Fruit fly (Drosophila melanogaster) whole organism, embryonic: Measurements from ENCODE around the gene Sfp33A4.

Source experiments
- Bgb ChIP-seq: fragments of 200-800 bp; sonication (Bioruptor generic); IDR thresholded peaks from 2 replicates; pipeline ENCODE4 v1.3.6; 2022; ENCODE audit warnings: missing biosample characterization, missing genetic modification characterization; ENCODE audit not compliant: partially characterized antibody
- CG1024 ChIP-seq: fragments of 200-800 bp; sonication (Bioruptor generic); IDR thresholded peaks from 2 replicates; pipeline ENCODE4 v1.3.6; 2022; ENCODE audit warnings: missing biosample characterization, missing genetic modification characterization
- CG16779 ChIP-seq: fragments of 200-800 bp; sonication (Bioruptor generic); IDR thresholded peaks from 2 replicates; pipeline ENCODE4 v1.3.6; 2022; ENCODE audit warnings: missing biosample characterization, missing genetic modification characterization
- CG16863 ChIP-seq: fragments of 200-800 bp; sonication (Bioruptor generic); optimal IDR thresholded peaks from 3 replicates; lab custom pipeline; 2016; ENCODE audit warnings: missing biosample characterization, missing genetic modification characterization
- CG3163 ChIP-seq: fragments of 200-800 bp; sonication (Bioruptor generic); optimal IDR thresholded peaks from 3 replicates; lab custom pipeline; 2016; ENCODE audit warnings: missing biosample characterization, missing genetic modification characterization
- CG32772 ChIP-seq: fragments of 200-800 bp; sonication (Bioruptor generic); IDR thresholded peaks from 2 replicates; pipeline ENCODE4 v1.3.6; 2022; ENCODE audit warnings: missing biosample characterization, missing genetic modification characterization
- CG6175 ChIP-seq: fragments of 200-800 bp; sonication (Bioruptor generic); IDR thresholded peaks from 3 replicates; pipeline ENCODE4 v1.3.6; 2022; ENCODE audit warnings: missing biosample characterization, missing genetic modification characterization
- CG7745 ChIP-seq: fragments of 200-800 bp; sonication (Bioruptor generic); optimal IDR thresholded peaks from 2 replicates; lab custom pipeline; 2018; ENCODE audit warnings: missing biosample characterization, mild to moderate bottlenecking, missing genetic modification characterization, moderate library complexity
- CTCF ChIP-seq: fragments of 200-800 bp; sonication (Bioruptor generic); optimal IDR thresholded peaks from 2 replicates; lab custom pipeline; 2017; ENCODE audit warnings: missing biosample characterization, mild to moderate bottlenecking, missing genetic modification characterization, moderate library complexity
- Dp ChIP-seq: fragments of 200-800 bp; sonication (Bioruptor generic); optimal IDR thresholded peaks from 2 replicates; lab custom pipeline; 2018; ENCODE audit warnings: missing biosample characterization, mild to moderate bottlenecking, missing genetic modification characterization, moderate library complexity
- Hey ChIP-seq: fragments of 200-800 bp; sonication (Bioruptor generic); optimal IDR thresholded peaks from 3 replicates; lab custom pipeline; 2018; ENCODE audit warnings: missing biosample characterization, mild to moderate bottlenecking, missing genetic modification characterization
- Lhr ChIP-seq: fragments of 200-800 bp; sonication (Bioruptor generic); optimal IDR thresholded peaks from 3 replicates; lab custom pipeline; 2017; ENCODE audit warnings: mild to moderate bottlenecking, missing biosample characterization, missing genetic modification reagents, missing genetic modification characterization
- Lim3 ChIP-seq: fragments of 200-800 bp; sonication (Bioruptor generic); IDR thresholded peaks from 2 replicates; pipeline ENCODE4 v1.3.6; 2022; ENCODE audit warnings: missing biosample characterization, missing genetic modification characterization
- Med ChIP-seq: fragments of 200-800 bp; sonication (Bioruptor generic); peaks from one replicate; lab custom pipeline; 2016; ENCODE audit warnings: missing biosample characterization, missing genetic modification characterization, mild to moderate bottlenecking, inconsistent platforms, moderate library complexity
- Mrtf ChIP-seq: fragments of 200-800 bp; sonication (Bioruptor generic); IDR thresholded peaks from 3 replicates; pipeline ENCODE4 v1.3.6; 2022; ENCODE audit warnings: missing biosample characterization, missing genetic modification characterization
- Opbp ChIP-seq: fragments of 200-800 bp; sonication (Bioruptor generic); IDR thresholded peaks from 3 replicates; pipeline ENCODE4 v1.3.6; 2022; ENCODE audit warnings: missing biosample characterization, missing genetic modification characterization; ENCODE audit not compliant: partially characterized antibody
- Spps ChIP-seq: fragments of 200-800 bp; sonication (Bioruptor generic); optimal IDR thresholded peaks from 2 replicates; lab custom pipeline; 2018; ENCODE audit warnings: missing biosample characterization, mild to moderate bottlenecking, missing genetic modification characterization
- Trl ChIP-seq, 3 experiments: fragments of >200 bp in 2 of 3; fragments of 200-800 bp in 1 of 3; sonication (Bioruptor generic) in 1 of 3; optimal IDR thresholded peaks; 2 replicates in 1 of 3; 3 replicates in 2 of 3; lab custom pipeline; 2016 to 2017; ENCODE audit warnings: missing biosample characterization in 1 of 3, missing genetic modification characterization in 1 of 3
- amos ChIP-seq: fragments of 200-800 bp; sonication (Bioruptor generic); IDR thresholded peaks from 2 replicates; pipeline ENCODE4 v1.3.6; 2022; ENCODE audit warnings: missing biosample characterization, missing genetic modification characterization; ENCODE audit not compliant: partially characterized antibody
- aop ChIP-seq: fragments of 200-800 bp; sonication (Bioruptor generic); IDR thresholded peaks from 2 replicates; pipeline ENCODE4 v1.3.6; 2022; ENCODE audit warnings: missing biosample characterization, missing genetic modification characterization
- chinmo ChIP-seq: fragments of 200-800 bp; sonication (Bioruptor generic); IDR thresholded peaks from 4 replicates; pipeline ENCODE4 v1.3.6; 2022; ENCODE audit warnings: missing biosample characterization, missing genetic modification characterization; ENCODE audit not compliant: partially characterized antibody
- corto ChIP-seq: fragments of 200-800 bp; sonication (Bioruptor generic); optimal IDR thresholded peaks from 2 replicates; lab custom pipeline; 2016; ENCODE audit warnings: missing biosample characterization, mild to moderate bottlenecking, missing genetic modification characterization, moderate library complexity
- dan ChIP-seq: fragments of 200-800 bp; sonication (Bioruptor generic); IDR thresholded peaks from 2 replicates; pipeline ENCODE4 v1.3.6; 2022; ENCODE audit warnings: missing biosample characterization, missing genetic modification characterization
- kah ChIP-seq: fragments of 200-800 bp; sonication (Bioruptor generic); optimal IDR thresholded peaks from 2 replicates; lab custom pipeline; 2018; ENCODE audit warnings: missing biosample characterization, mild to moderate bottlenecking, missing genetic modification characterization
- onecut ChIP-seq: fragments of 200-800 bp; sonication (Bioruptor generic); IDR thresholded peaks from 2 replicates; pipeline ENCODE4 v1.3.6; 2022; ENCODE audit warnings: missing biosample characterization, missing genetic modification characterization
- sc ChIP-seq, 3 experiments: fragments of >200 bp in 2 of 3; fragments of 200-800 bp in 1 of 3; sonication (Bioruptor generic) in 1 of 3; optimal IDR thresholded peaks; 2 replicates in 2 of 3; 3 replicates in 1 of 3; lab custom pipeline; 2017; ENCODE audit warnings: mild to moderate bottlenecking in 1 of 3, missing biosample characterization in 1 of 3, missing genetic modification characterization in 1 of 3, missing genetic modification reagents in 1 of 3
- scrt ChIP-seq: fragments of 200-800 bp; sonication (Bioruptor generic); optimal IDR thresholded peaks from 2 replicates; lab custom pipeline; 2018; ENCODE audit warnings: missing biosample characterization, mild to moderate bottlenecking, missing genetic modification characterization, moderate library complexity
- sens ChIP-seq: fragments of 200-800 bp; sonication (Bioruptor generic); peaks from one replicate; lab custom pipeline; 2016; ENCODE audit warnings: missing biosample characterization, missing genetic modification characterization
- sqz ChIP-seq: fragments of 200-800 bp; sonication (Bioruptor generic); optimal IDR thresholded peaks from 3 replicates; lab custom pipeline; 2018; ENCODE audit warnings: missing biosample characterization, mild to moderate bottlenecking, missing genetic modification characterization
- wek ChIP-seq: fragments of 200-800 bp; sonication (Bioruptor generic); optimal IDR thresholded peaks from 3 replicates; lab custom pipeline; 2018; ENCODE audit warnings: missing biosample characterization, mild to moderate bottlenecking, missing genetic modification characterization, moderate library complexity
- yki ChIP-seq: fragments of >200 bp; optimal IDR thresholded peaks from 3 replicates; lab custom pipeline; 2018
- zen2 ChIP-seq: fragments of 200-800 bp; sonication (Bioruptor generic); IDR thresholded peaks from 3 replicates; pipeline ENCODE4 v1.3.6; 2022; ENCODE audit warnings: missing biosample characterization, missing genetic modification characterization; ENCODE audit not compliant: partially characterized antibody

Gene Sfp33A4

dm6 chr2L:11874232-11874765 lies 37.3 kb downstream of the Sfp33A4 start (continued):
- TF ChIP-seq Hey (no peak), Mrtf (GFP tag; lab: Robert Waterston, UW) (no peak), CG6175 (0 out of 3 replicates have a peak, but pooled peaks have one; percentile 38), amos (GFP tag; lab: Robert Waterston, UW) (peak; percentile 22; the same call in 1 of the 2 replicates), wek (no peak), CG16779 (GFP tag; lab: Robert Waterston, UW) (0 out of 2 replicates have a peak, but pooled peaks have one; percentile 41), zen2 (GFP tag; lab: Robert Waterston, UW) (0 out of 3 replicates have a peak, but pooled peaks have one; percentile 37), CG7745 (tag; lab: Kevin White, UChicago) (no peak), Bgb (GFP tag; lab: Robert Waterston, UW) (peak; percentile 22; the same call in 1 of the 2 replicates), CG32772 (GFP tag; lab: Robert Waterston, UW) (no peak)

- TF ChIP-seq dan (GFP tag; lab: Robert Waterston, UW) (no peak), yki (lab: Kevin White, UChicago) (no peak), aop (GFP tag; lab: Robert Waterston, UW) (no peak), sqz (GFP tag; lab: Kevin White, UChicago) (peak; percentile 3), scrt (peak; percentile 98), sc (optimal IDR thresholded peaks at IDR 0.05; lab: Kevin White, UChicago) (no peak), sc (GFP tag; optimal IDR thresholded peaks at IDR 0.05; lab: Kevin White, UChicago) (no peak), Lhr (GFP tag; lab: Kevin White, UChicago) (no peak), Trl (optimal IDR thresholded peaks at IDR 0.05; lab: Kevin White, UChicago) (peak; percentile 42 to 60), Trl (GFP tag; optimal IDR thresholded peaks at IDR 0.05; lab: Kevin White, UChicago) (no peak), Opbp (no peak), corto (no peak), kah (GFP tag; lab: Kevin White, UChicago) (peak; percentile 96), Dp (GFP tag; lab: Kevin White, UChicago) (no peak), sens (peak; percentile 8), CG1024 (no peak), onecut (GFP tag; lab: Robert Waterston, UW) (peak; percentile 61), chinmo (GFP tag; lab: Robert Waterston, UW) (0 out of 4 replicates have a peak, but pooled peaks have one; percentile 15), Lim3 (GFP tag; lab: Robert Waterston, UW) (no peak)
These were observed 37.8 kb downstream of the Sfp33A4 start for dm6 chr2L:11874890-11875289.

dm6 chr2L:11878812-11879328 lies 41.8 kb downstream of the Sfp33A4 start:
- peak; percentile 90 for TF ChIP-seq CTCF (GFP tag; lab: Kevin White, UChicago)
- no peak for TF ChIP-seq CG16863 (GFP tag; lab: Kevin White, UChicago)
- peak; percentile 10 for TF ChIP-seq Med
- TF ChIP-seq Spps: no peak
- peak; percentile 81 for TF ChIP-seq CG3163
- peak; percentile 48 to 75 for TF ChIP-seq Trl (optimal IDR thresholded peaks at IDR 0.05; lab: Kevin White, UChicago)
- TF ChIP-seq Trl (GFP tag; optimal IDR thresholded peaks at IDR 0.05; lab: Kevin White, UChicago): no peak
